Worm (Caenorhabditis elegans) whole organism, L1 larva: ENCODE results near the gene spd-3.
A peak's percentile ranks its signal among the peaks of the same experiment; 100 is the strongest.

Experiments
- C04F5.9 ChIP-seq: sonication (generic microtip); optimal IDR thresholded peaks from 2 replicates; lab custom pipeline; 2016; ENCODE audit warnings: missing genetic modification characterization, missing compliant biosample characterization
- C34B4.2 ChIP-seq: sonication (generic microtip); optimal IDR thresholded peaks from 2 replicates; lab custom pipeline; 2017; ENCODE audit warnings: mild to moderate bottlenecking, missing genetic modification characterization, missing compliant biosample characterization
- aly-2 ChIP-seq: fragments of 150-350 bp; optimal IDR thresholded peaks from 2 replicates; lab custom pipeline; 2014; ENCODE audit warnings: missing biosample characterization, missing genetic modification characterization
- ama-1 ChIP-seq: fragments of 150-350 bp; optimal IDR thresholded peaks from 2 replicates; lab custom pipeline; 2014
- blmp-1 ChIP-seq: fragments of 150-350 bp; optimal IDR thresholded peaks from 2 replicates; lab custom pipeline; 2014; ENCODE audit warnings: missing biosample characterization, missing genetic modification characterization
- ceh-63 ChIP-seq: fragments of 200-800 bp; sonication (Bioruptor generic); optimal IDR thresholded peaks from 2 replicates; lab custom pipeline; 2018; ENCODE audit warnings: mild to moderate bottlenecking, missing genetic modification characterization, missing compliant biosample characterization
- ceh-8 ChIP-seq: fragments of 200-800 bp; sonication (Bioruptor generic); optimal IDR thresholded peaks from 2 replicates; lab custom pipeline; 2018; ENCODE audit warnings: mild to moderate bottlenecking, missing genetic modification characterization, moderate library complexity, missing compliant biosample characterization
- ceh-88 ChIP-seq: fragments of 200-800 bp; sonication (Bioruptor generic); IDR thresholded peaks from 2 replicates; pipeline ENCODE4 v1.3.6; 2022; ENCODE audit warnings: missing genetic modification characterization, missing compliant biosample characterization
- ceh-90 ChIP-seq: sonication (generic microtip); optimal IDR thresholded peaks from 2 replicates; lab custom pipeline; 2016; ENCODE audit warnings: missing genetic modification characterization, missing compliant biosample characterization
- ces-1 ChIP-seq: fragments of 150-350 bp; optimal IDR thresholded peaks from 2 replicates; lab custom pipeline; 2014; ENCODE audit warnings: missing biosample characterization, missing genetic modification reagents, missing genetic modification characterization
- dpl-1 ChIP-seq, 3 experiments: fragments of 150-350 bp in 2 of 3; sonication (generic microtip) in 1 of 3; optimal IDR thresholded peaks; 2 replicates each; lab custom pipeline; 2014 to 2017; ENCODE audit warnings: missing biosample characterization in 3 of 3, missing genetic modification characterization in 3 of 3, missing genetic modification reagents in 3 of 3
- dsc-1 ChIP-seq: sonication (generic microtip); optimal IDR thresholded peaks from 2 replicates; lab custom pipeline; 2016; ENCODE audit warnings: mild to moderate bottlenecking, missing genetic modification characterization, missing compliant biosample characterization
- efl-1 ChIP-seq, 4 experiments: fragments of 150-350 bp; optimal IDR thresholded peaks in 3 of 4; peaks in 1 of 4; 1 replicate in 1 of 4; 2 replicates in 3 of 4; lab custom pipeline; 2014; ENCODE audit warnings: missing biosample characterization in 2 of 4, missing genetic modification characterization in 2 of 4, missing genetic modification reagents in 2 of 4
- egl-27 ChIP-seq, 2 experiments: fragments of 150-350 bp in 1 of 2; sonication (generic microtip); optimal IDR thresholded peaks; 3 replicates each; lab custom pipeline; 2017 to 2018; ENCODE audit warnings: missing biosample characterization in 2 of 2, missing genetic modification characterization in 2 of 2, missing genetic modification reagents in 2 of 2
- elt-2 ChIP-seq: sonication (generic microtip); optimal IDR thresholded peaks from 2 replicates; lab custom pipeline; 2016; ENCODE audit warnings: missing genetic modification characterization, mild to moderate bottlenecking, inconsistent platforms, missing compliant biosample characterization, missing genetic modification reagents
- elt-3 ChIP-seq, 6 experiments: fragments of 150-350 bp in 1 of 6; sonication (generic microtip); optimal IDR thresholded peaks; 2 replicates each; lab custom pipeline; 2017 to 2018; ENCODE audit warnings: missing biosample characterization in 6 of 6, missing genetic modification characterization in 6 of 6, inconsistent platforms in 1 of 6
- ets-5 ChIP-seq: fragments of 200-800 bp; sonication (Bioruptor generic); IDR thresholded peaks from 2 replicates; pipeline ENCODE4 v1.3.6; 2022; ENCODE audit warnings: missing genetic modification characterization, missing compliant biosample characterization
- fkh-10 ChIP-seq: sonication (generic microtip); optimal IDR thresholded peaks from 2 replicates; lab custom pipeline; 2017; ENCODE audit warnings: missing biosample characterization, missing genetic modification reagents, missing genetic modification characterization
- fkh-4 ChIP-seq: sonication (generic microtip); optimal IDR thresholded peaks from 2 replicates; lab custom pipeline; 2016; ENCODE audit warnings: missing compliant biosample characterization, missing genetic modification characterization, borderline replicate concordance
- grh-1 ChIP-seq: fragments of 200-800 bp; sonication (Bioruptor generic); IDR thresholded peaks from 2 replicates; pipeline ENCODE4 v1.3.6; 2022; ENCODE audit warnings: missing genetic modification reagents, missing genetic modification characterization, missing compliant biosample characterization
- hlh-17 ChIP-seq: fragments of 200-800 bp; sonication (Bioruptor generic); optimal IDR thresholded peaks from 2 replicates; lab custom pipeline; 2018; ENCODE audit warnings: missing genetic modification characterization, mild to moderate bottlenecking, missing compliant biosample characterization, moderate library complexity, borderline replicate concordance
- hlh-4 ChIP-seq: sonication (generic microtip); optimal IDR thresholded peaks from 2 replicates; lab custom pipeline; 2016; ENCODE audit warnings: mild to moderate bottlenecking, missing genetic modification characterization, missing compliant biosample characterization
- hpl-2 ChIP-seq: fragments of 150-350 bp; optimal IDR thresholded peaks from 2 replicates; lab custom pipeline; 2014; ENCODE audit warnings: missing biosample characterization, missing genetic modification reagents, missing genetic modification characterization
- isw-1 ChIP-seq: fragments of 200-800 bp; sonication (Bioruptor generic); IDR thresholded peaks from 2 replicates; pipeline ENCODE4 v1.3.6; 2022; ENCODE audit warnings: missing genetic modification characterization, missing compliant biosample characterization
- jun-1 ChIP-seq: fragments of 150-350 bp; optimal IDR thresholded peaks from 2 replicates; lab custom pipeline; 2014; ENCODE audit warnings: missing biosample characterization, missing genetic modification reagents, missing genetic modification characterization
- lin-13 ChIP-seq: fragments of 150-350 bp; optimal IDR thresholded peaks from 2 replicates; lab custom pipeline; 2014; ENCODE audit warnings: missing biosample characterization, missing genetic modification reagents, missing genetic modification characterization
- lin-35 ChIP-seq, 2 experiments: fragments of 150-350 bp; optimal IDR thresholded peaks; 2 replicates each; lab custom pipeline; 2014; ENCODE audit warnings: missing biosample characterization in 2 of 2, missing genetic modification characterization in 2 of 2, missing genetic modification reagents in 2 of 2
- lsy-2 ChIP-seq, 2 experiments: fragments of 150-350 bp; optimal IDR thresholded peaks; 2 replicates each; lab custom pipeline; 2014; ENCODE audit warnings: missing biosample characterization in 2 of 2, missing genetic modification characterization in 2 of 2
- mef-2 ChIP-seq: fragments of 150-350 bp; optimal IDR thresholded peaks from 2 replicates; lab custom pipeline; 2014; ENCODE audit warnings: missing biosample characterization, missing genetic modification characterization
- mep-1 ChIP-seq: fragments of 150-350 bp; optimal IDR thresholded peaks from 2 replicates; lab custom pipeline; 2014; ENCODE audit warnings: missing biosample characterization, missing genetic modification characterization
- nhr-12 ChIP-seq: sonication (generic microtip); optimal IDR thresholded peaks from 2 replicates; lab custom pipeline; 2017; ENCODE audit warnings: missing biosample characterization, missing genetic modification characterization
- nhr-20 ChIP-seq: sonication (generic microtip); optimal IDR thresholded peaks from 2 replicates; lab custom pipeline; 2016; ENCODE audit warnings: mild to moderate bottlenecking, missing genetic modification characterization, missing compliant biosample characterization
- nhr-47 ChIP-seq: sonication (generic microtip); optimal IDR thresholded peaks from 2 replicates; lab custom pipeline; 2016; ENCODE audit warnings: mild to moderate bottlenecking, missing genetic modification characterization, moderate library complexity, missing compliant biosample characterization
- nhr-76 ChIP-seq: sonication (generic microtip); optimal IDR thresholded peaks from 2 replicates; lab custom pipeline; 2017; ENCODE audit warnings: missing biosample characterization, missing genetic modification characterization
- nhr-77 ChIP-seq: fragments of 150-350 bp; optimal IDR thresholded peaks from 2 replicates; lab custom pipeline; 2014; ENCODE audit warnings: missing biosample characterization, missing genetic modification characterization
- nhr-85 ChIP-seq: sonication (generic microtip); peaks from one replicate; lab custom pipeline; 2016; ENCODE audit warnings: missing genetic modification characterization, inconsistent platforms, missing compliant biosample characterization
- pag-3 ChIP-seq: sonication (generic microtip); optimal IDR thresholded peaks from 2 replicates; lab custom pipeline; 2017; ENCODE audit warnings: missing genetic modification characterization, mild to moderate bottlenecking, missing compliant biosample characterization, antibody characterized with exemption, borderline replicate concordance; ENCODE audit not compliant: insufficient read depth
- pax-3 ChIP-seq: fragments of 200-800 bp; sonication (Bioruptor generic); optimal IDR thresholded peaks from 2 replicates; lab custom pipeline; 2018; ENCODE audit warnings: mild to moderate bottlenecking, missing genetic modification characterization, moderate library complexity, missing compliant biosample characterization
- pqm-1 ChIP-seq: sonication (generic microtip); optimal IDR thresholded peaks from 3 replicates; lab custom pipeline; 2017; ENCODE audit warnings: missing biosample characterization, missing genetic modification characterization
- rnt-1 ChIP-seq: sonication (generic microtip); optimal IDR thresholded peaks from 2 replicates; lab custom pipeline; 2016; ENCODE audit warnings: mild to moderate bottlenecking, missing genetic modification characterization, moderate library complexity, missing compliant biosample characterization
- snpc-4 ChIP-seq: fragments of 150-350 bp; optimal IDR thresholded peaks from 2 replicates; lab custom pipeline; 2014; ENCODE audit warnings: missing biosample characterization, missing genetic modification characterization
- sox-4 ChIP-seq: sonication (generic microtip); optimal IDR thresholded peaks from 2 replicates; lab custom pipeline; 2016; ENCODE audit warnings: missing genetic modification characterization, missing compliant biosample characterization
- sptf-1 ChIP-seq: fragments of 150-350 bp; optimal IDR thresholded peaks from 2 replicates; lab custom pipeline; 2014; ENCODE audit warnings: missing biosample characterization, missing genetic modification characterization
- sup-37 ChIP-seq: fragments of 200-800 bp; sonication (Bioruptor generic); optimal IDR thresholded peaks from 2 replicates; lab custom pipeline; 2018; ENCODE audit warnings: mild to moderate bottlenecking, missing genetic modification characterization, missing compliant biosample characterization
- swsn-7 ChIP-seq: sonication (generic microtip); optimal IDR thresholded peaks from 2 replicates; lab custom pipeline; 2016; ENCODE audit warnings: missing genetic modification characterization, missing compliant biosample characterization
- tbx-2 ChIP-seq: sonication (generic microtip); optimal IDR thresholded peaks from 2 replicates; lab custom pipeline; 2016; ENCODE audit warnings: missing genetic modification characterization, missing compliant biosample characterization
- tlp-1 ChIP-seq: fragments of 150-350 bp; optimal IDR thresholded peaks from 2 replicates; lab custom pipeline; 2014; ENCODE audit warnings: missing biosample characterization, missing genetic modification characterization
- unc-62 ChIP-seq: fragments of 150-350 bp; optimal IDR thresholded peaks from 2 replicates; lab custom pipeline; 2014; ENCODE audit warnings: missing biosample characterization, missing genetic modification reagents, missing genetic modification characterization
- unc-86 ChIP-seq: sonication (generic microtip); optimal IDR thresholded peaks from 2 replicates; lab custom pipeline; 2016; ENCODE audit warnings: missing genetic modification characterization, missing compliant biosample characterization
- unc-98 ChIP-seq: fragments of 200-800 bp; sonication (Bioruptor generic); IDR thresholded peaks from 2 replicates; pipeline ENCODE4 v1.3.6; 2022; ENCODE audit warnings: missing genetic modification characterization, missing compliant biosample characterization
- vab-15 ChIP-seq: sonication (generic microtip); optimal IDR thresholded peaks from 2 replicates; lab custom pipeline; 2017; ENCODE audit warnings: missing genotype, mild to moderate bottlenecking, missing genetic modification characterization, missing compliant biosample characterization
- ztf-11 ChIP-seq, 2 experiments: sonication (generic microtip); optimal IDR thresholded peaks; 2 replicates each; lab custom pipeline; 2016 to 2017; ENCODE audit warnings: missing genetic modification characterization in 2 of 2, missing biosample characterization in 1 of 2, missing compliant biosample characterization in 1 of 2
- ztf-4 ChIP-seq: fragments of 150-350 bp; optimal IDR thresholded peaks from 2 replicates; lab custom pipeline; 2014; ENCODE audit warnings: missing biosample characterization, missing genetic modification characterization

spd-3 gene

DNA sequence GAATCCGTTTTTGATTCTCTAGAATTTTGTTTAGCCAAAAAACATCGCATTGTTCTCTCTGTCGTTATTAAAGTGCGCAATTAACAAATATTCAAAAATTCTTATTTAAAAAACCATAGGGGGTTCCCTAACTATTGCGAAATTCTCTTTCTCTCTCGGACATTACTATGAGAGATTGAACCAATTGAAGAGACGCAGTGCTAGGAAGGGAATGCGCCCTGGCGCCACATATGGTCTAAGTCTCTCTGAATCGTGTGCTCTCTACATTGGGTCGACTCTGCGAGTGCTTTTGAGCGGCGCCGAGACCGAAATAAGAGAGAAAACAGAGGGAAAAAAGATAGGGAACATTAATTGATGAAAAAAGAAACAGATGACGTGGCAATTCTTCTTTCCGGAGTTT, 23.4 kb downstream of the spd-3 start:
- TF ChIP-seq blmp-1 (tag; lab: Kevin White, UChicago), result peak; percentile 39
- peak in 1 of 2 experiments; percentile 16 for TF ChIP-seq egl-27 (tag; optimal IDR thresholded peaks at IDR 0.05; lab: Kevin White, UChicago)
- TF ChIP-seq unc-86 (tag; lab: Kevin White, UChicago), result peak; percentile 53
- no peak for TF ChIP-seq nhr-12
- TF ChIP-seq lin-35 (GFP tag; optimal IDR thresholded peaks at IDR 0.05; lab: Kevin White, UChicago), result peak; percentile 52 to 62
- TF ChIP-seq nhr-20, result peak; percentile 70
- TF ChIP-seq isw-1, result peak; percentile 67
- TF ChIP-seq swsn-7 (tag; lab: Kevin White, UChicago), result peak; percentile 76
- TF ChIP-seq aly-2 (tag; lab: Kevin White, UChicago), result peak; percentile 9
- peak; percentile 47 to 66 (median 56) for TF ChIP-seq dpl-1 (GFP tag; optimal IDR thresholded peaks at IDR 0.05; lab: Kevin White, UChicago)
- TF ChIP-seq nhr-76 (tag; lab: Kevin White, UChicago), result no peak
- TF ChIP-seq efl-1 (optimal IDR thresholded peaks at IDR 0.05; lab: Kevin White, UChicago), result peak; percentile 67 to 76
- TF ChIP-seq efl-1 (GFP tag; optimal IDR thresholded peaks at IDR 0.05 in 1 of 2; lab: Kevin White, UChicago), result peak; percentile 42 to 88
- no peak for TF ChIP-seq pag-3 (tag; lab: Kevin White, UChicago)
- TF ChIP-seq pax-3 (tag; lab: Kevin White, UChicago), result no peak
- TF ChIP-seq rnt-1 (tag; lab: Kevin White, UChicago), result peak; percentile 77
- no peak for TF ChIP-seq ces-1 (GFP tag; lab: Kevin White, UChicago)
- peak; percentile 71 for TF ChIP-seq tbx-2
- no peak for TF ChIP-seq C34B4.2 (tag; lab: Kevin White, UChicago)
- no peak for TF ChIP-seq nhr-85 (tag; lab: Kevin White, UChicago)
- TF ChIP-seq sox-4, result no peak
- TF ChIP-seq ztf-11 (tag; optimal IDR thresholded peaks at IDR 0.05; lab: Kevin White, UChicago), result no peak
- no peak for TF ChIP-seq grh-1 (GFP tag; lab: Robert Waterston, UW)
- peak; percentile 87 for TF ChIP-seq mep-1 (tag; lab: Kevin White, UChicago)
- no peak for TF ChIP-seq ets-5 (GFP tag; lab: Robert Waterston, UW)
- no peak for TF ChIP-seq C04F5.9 (tag; lab: Kevin White, UChicago)
- no peak for TF ChIP-seq ceh-63 (GFP tag; lab: Kevin White, UChicago)
- TF ChIP-seq tlp-1, result no peak
- TF ChIP-seq unc-62 (GFP tag; lab: Kevin White, UChicago), result no peak
- TF ChIP-seq nhr-47, result peak; percentile 72
- TF ChIP-seq snpc-4, result peak; percentile 54
- no peak for TF ChIP-seq unc-98 (GFP tag; lab: Robert Waterston, UW)
- TF ChIP-seq ceh-88, result no peak
- TF ChIP-seq fkh-10 (GFP tag; lab: Kevin White, UChicago), result no peak
- peak in 1 of 6 experiments; percentile 41 for TF ChIP-seq elt-3 (tag; optimal IDR thresholded peaks at IDR 0.05; lab: Kevin White, UChicago)
- TF ChIP-seq elt-2 (tag; lab: Kevin White, UChicago), result peak; percentile 39
- TF ChIP-seq fkh-4 (tag; lab: Kevin White, UChicago), result peak; percentile 57
- no peak for TF ChIP-seq hlh-4
- TF ChIP-seq lsy-2 (tag; optimal IDR thresholded peaks at IDR 0.05; lab: Kevin White, UChicago), result peak; percentile 65 to 68
- TF ChIP-seq mef-2, result peak; percentile 13
- peak; percentile 52 for TF ChIP-seq nhr-77 (tag; lab: Kevin White, UChicago)
- TF ChIP-seq hlh-17 (GFP tag; lab: Kevin White, UChicago), result no peak
- no peak for TF ChIP-seq sptf-1 (tag; lab: Kevin White, UChicago)
- peak; percentile 90 for TF ChIP-seq dsc-1 (tag; lab: Kevin White, UChicago)
- TF ChIP-seq ama-1 (lab: Kevin White, UChicago), result peak; percentile 19
- peak; percentile 14 for TF ChIP-seq ztf-4 (tag; lab: Kevin White, UChicago)
- no peak for TF ChIP-seq pqm-1 (tag; lab: Kevin White, UChicago)
- TF ChIP-seq hpl-2 (GFP tag; lab: Kevin White, UChicago), result peak; percentile 50
- no peak for TF ChIP-seq vab-15 (tag; lab: Kevin White, UChicago)
- peak; percentile 1 for TF ChIP-seq ceh-8 (GFP tag; lab: Kevin White, UChicago)
- peak; percentile 27 for TF ChIP-seq sup-37 (GFP tag; lab: Kevin White, UChicago)
- TF ChIP-seq lin-13 (GFP tag; lab: Kevin White, UChicago), result peak; percentile 37
- TF ChIP-seq jun-1 (tag; lab: Kevin White, UChicago), result peak; percentile 25
- no peak for TF ChIP-seq ceh-90 (tag; lab: Kevin White, UChicago)
